Fruit fly (Drosophila melanogaster) whole organism, embryonic: ENCODE data around the gene CG43796.

Experiments
- Blimp-1 ChIP-seq: fragments of 200-800 bp; sonication (Bioruptor generic); optimal IDR thresholded peaks from 3 replicates; lab custom pipeline; 2018; ENCODE audit warnings: missing biosample characterization, missing genetic modification characterization, mild to moderate bottlenecking, moderate library complexity, missing genetic modification reagents
- CG10543 ChIP-seq: fragments of 200-800 bp; sonication (Bioruptor generic); optimal IDR thresholded peaks from 3 replicates; lab custom pipeline; 2017; ENCODE audit warnings: missing biosample characterization, mild to moderate bottlenecking, missing genetic modification characterization, moderate library complexity
- CG11456 ChIP-seq: fragments of 200-800 bp; sonication (Bioruptor generic); IDR thresholded peaks from 3 replicates; pipeline ENCODE4 v1.3.6; 2022; ENCODE audit warnings: missing biosample characterization, missing genetic modification characterization
- CG11696 ChIP-seq: fragments of 200-800 bp; sonication (Bioruptor generic); IDR thresholded peaks from 2 replicates; pipeline ENCODE4 v1.3.6; 2022; ENCODE audit warnings: missing biosample characterization, missing genetic modification characterization
- CG13123 ChIP-seq: fragments of 200-800 bp; sonication (Bioruptor generic); optimal IDR thresholded peaks from 2 replicates; lab custom pipeline; 2016; ENCODE audit warnings: missing biosample characterization, missing genetic modification characterization
- CG13287 ChIP-seq: fragments of 200-800 bp; sonication (Bioruptor generic); IDR thresholded peaks from 2 replicates; pipeline ENCODE4 v1.3.6; 2022; ENCODE audit warnings: missing biosample characterization, missing genetic modification characterization; ENCODE audit not compliant: partially characterized antibody
- CG3065 ChIP-seq: fragments of 200-800 bp; sonication (Bioruptor generic); optimal IDR thresholded peaks from 2 replicates; lab custom pipeline; 2016; ENCODE audit warnings: missing biosample characterization, missing genetic modification characterization
- CG31388 ChIP-seq: fragments of 200-800 bp; sonication (Bioruptor generic); optimal IDR thresholded peaks from 2 replicates; lab custom pipeline; 2016; ENCODE audit warnings: missing biosample characterization, missing genetic modification characterization
- CG34224 ChIP-seq: fragments of 200-800 bp; sonication (Bioruptor generic); IDR thresholded peaks from 3 replicates; pipeline ENCODE4 v1.3.6; 2022; ENCODE audit warnings: missing biosample characterization, missing genetic modification characterization; ENCODE audit not compliant: partially characterized antibody
- CG3726 ChIP-seq: fragments of 200-800 bp; sonication (Bioruptor generic); IDR thresholded peaks from 3 replicates; pipeline ENCODE4, ENCODE4 v1.3.6; 2022; ENCODE audit warnings: missing biosample characterization, missing genetic modification characterization
- CG4282 ChIP-seq: fragments of 200-800 bp; sonication (Bioruptor generic); optimal IDR thresholded peaks from 2 replicates; lab custom pipeline; 2016; ENCODE audit warnings: missing biosample characterization, missing genetic modification characterization
- CG5180 ChIP-seq: fragments of 200-800 bp; sonication (Bioruptor generic); optimal IDR thresholded peaks from 3 replicates; lab custom pipeline; 2017; ENCODE audit warnings: missing biosample characterization, missing genetic modification characterization, mild to moderate bottlenecking, moderate library complexity, missing genetic modification reagents
- CG6683 ChIP-seq: fragments of 200-800 bp; sonication (Bioruptor generic); optimal IDR thresholded peaks from 2 replicates; lab custom pipeline; 2017; ENCODE audit warnings: missing biosample characterization, mild to moderate bottlenecking, missing genetic modification characterization, missing genetic modification reagents
- CG6791 ChIP-seq: fragments of 200-800 bp; sonication (Bioruptor generic); IDR thresholded peaks from 3 replicates; pipeline ENCODE4 v1.3.6; 2022; ENCODE audit warnings: missing biosample characterization, missing genetic modification characterization; ENCODE audit not compliant: partially characterized antibody
- Dbx ChIP-seq: fragments of 200-800 bp; sonication (Bioruptor generic); IDR thresholded peaks from 3 replicates; pipeline ENCODE4 v1.3.6; 2022; ENCODE audit warnings: missing biosample characterization, missing genetic modification characterization
- Dll ChIP-seq: fragments of 200-800 bp; sonication (Bioruptor generic); IDR thresholded peaks from 4 replicates; pipeline ENCODE4 v1.3.6; 2022; ENCODE audit warnings: missing biosample characterization, missing genetic modification characterization; ENCODE audit not compliant: partially characterized antibody
- E2f1 ChIP-seq: fragments of 200-800 bp; sonication (Bioruptor generic); IDR thresholded peaks from 2 replicates; pipeline ENCODE4 v1.3.6; 2022; ENCODE audit warnings: missing biosample characterization, missing genetic modification characterization
- ERR ChIP-seq: fragments of 200-800 bp; sonication (Bioruptor generic); optimal IDR thresholded peaks from 2 replicates; lab custom pipeline; 2016; ENCODE audit warnings: missing biosample characterization, missing genetic modification characterization
- H15 ChIP-seq: fragments of 200-800 bp; sonication (Bioruptor generic); IDR thresholded peaks from 3 replicates; pipeline ENCODE4 v1.3.6; 2022; ENCODE audit warnings: missing biosample characterization, missing genetic modification characterization
- NC2β ChIP-seq: fragments of 200-800 bp; sonication (Bioruptor generic); optimal IDR thresholded peaks from 2 replicates; lab custom pipeline; 2016; ENCODE audit warnings: missing biosample characterization, missing genetic modification characterization
- Nf-YB ChIP-seq: fragments of 200-800 bp; sonication (Bioruptor generic); optimal IDR thresholded peaks from 3 replicates; lab custom pipeline; 2019; ENCODE audit warnings: missing biosample characterization, mild to moderate bottlenecking, missing genetic modification characterization, moderate library complexity
- Nf-YC ChIP-seq: fragments of 200-800 bp; optimal IDR thresholded peaks from 3 replicates; lab custom pipeline; 2019; ENCODE audit warnings: missing biosample characterization, mild to moderate bottlenecking, missing genetic modification characterization, moderate library complexity
- NfI ChIP-seq: fragments of 200-800 bp; sonication (Bioruptor generic); optimal IDR thresholded peaks from 3 replicates; lab custom pipeline; 2018; ENCODE audit warnings: missing biosample characterization, mild to moderate bottlenecking, missing genetic modification characterization, moderate library complexity
- Oli ChIP-seq: fragments of 200-800 bp; sonication (Bioruptor generic); optimal IDR thresholded peaks from 2 replicates; lab custom pipeline; 2018; ENCODE audit warnings: missing biosample characterization, mild to moderate bottlenecking, missing genetic modification characterization, moderate library complexity
- Poxn ChIP-seq: fragments of 200-800 bp; sonication (Bioruptor generic); IDR thresholded peaks from 2 replicates; pipeline ENCODE4 v1.3.6; 2022; ENCODE audit warnings: missing biosample characterization, missing genetic modification characterization
- Rx ChIP-seq: fragments of 200-800 bp; sonication (Bioruptor generic); IDR thresholded peaks from 2 replicates; pipeline ENCODE4 v1.3.6; 2022; ENCODE audit warnings: missing biosample characterization, missing genetic modification characterization
- Sox102F ChIP-seq: fragments of 200-800 bp; sonication (Bioruptor generic); optimal IDR thresholded peaks from 2 replicates; lab custom pipeline; 2018; ENCODE audit warnings: missing biosample characterization, mild to moderate bottlenecking, missing genetic modification characterization, moderate library complexity
- Sry-δ ChIP-seq: fragments of 200-800 bp; sonication (Bioruptor generic); optimal IDR thresholded peaks from 2 replicates; lab custom pipeline; 2016; ENCODE audit warnings: missing biosample characterization, missing genetic modification characterization
- cad ChIP-seq: fragments of >200 bp; optimal IDR thresholded peaks from 2 replicates; lab custom pipeline; 2017; ENCODE audit warnings: missing biosample characterization, missing genetic modification characterization
- ci ChIP-seq: fragments of 200-800 bp; sonication (Bioruptor generic); IDR thresholded peaks from 3 replicates; pipeline ENCODE4 v1.3.6; 2022; ENCODE audit warnings: missing biosample characterization, missing genetic modification characterization
- cwo ChIP-seq: fragments of 200-800 bp; sonication (Bioruptor generic); optimal IDR thresholded peaks from 3 replicates; lab custom pipeline; 2017; ENCODE audit warnings: missing biosample characterization, missing genetic modification characterization, mild to moderate bottlenecking, moderate library complexity, missing genetic modification reagents
- fd102C ChIP-seq: fragments of 200-800 bp; sonication (Bioruptor generic); optimal IDR thresholded peaks from 2 replicates; lab custom pipeline; 2018; ENCODE audit warnings: missing biosample characterization, mild to moderate bottlenecking, missing genetic modification characterization, moderate library complexity
- ftz-f1 ChIP-seq: fragments of 200-800 bp; sonication (Bioruptor generic); optimal IDR thresholded peaks from 2 replicates; lab custom pipeline; 2016; ENCODE audit warnings: missing biosample characterization, missing genetic modification characterization
- gce ChIP-seq: fragments of 200-800 bp; sonication (Bioruptor generic); IDR thresholded peaks from 3 replicates; pipeline ENCODE4 v1.3.6; 2022; ENCODE audit warnings: missing biosample characterization, missing genetic modification characterization
- gem ChIP-seq: fragments of 200-800 bp; sonication (Bioruptor generic); optimal IDR thresholded peaks from 2 replicates; lab custom pipeline; 2019; ENCODE audit warnings: missing biosample characterization, mild to moderate bottlenecking, missing genetic modification characterization, moderate library complexity
- gt ChIP-seq: fragments of 200-800 bp; sonication (Bioruptor generic); IDR thresholded peaks from 2 replicates; pipeline ENCODE4 v1.3.6; 2022; ENCODE audit warnings: missing biosample characterization, missing genetic modification characterization
- kay ChIP-seq: fragments of 200-800 bp; sonication (Bioruptor generic); optimal IDR thresholded peaks from 2 replicates; lab custom pipeline; 2016; ENCODE audit warnings: missing biosample characterization, missing genetic modification characterization
- lab ChIP-seq: fragments of 200-800 bp; sonication (Bioruptor generic); optimal IDR thresholded peaks from 3 replicates; lab custom pipeline; 2017; ENCODE audit warnings: missing biosample characterization, missing genetic modification characterization, mild to moderate bottlenecking, moderate library complexity, missing genetic modification reagents
- nerfin-2 ChIP-seq: fragments of 200-800 bp; sonication (Bioruptor generic); IDR thresholded peaks from 2 replicates; pipeline ENCODE4 v1.3.6; 2022; ENCODE audit warnings: missing biosample characterization, missing genetic modification characterization; ENCODE audit not compliant: partially characterized antibody
- oc ChIP-seq: fragments of 200-800 bp; sonication (Bioruptor generic); optimal IDR thresholded peaks from 2 replicates; lab custom pipeline; 2018; ENCODE audit warnings: missing biosample characterization, mild to moderate bottlenecking, missing genetic modification characterization, moderate library complexity
- pb ChIP-seq: fragments of 200-800 bp; sonication (Bioruptor generic); optimal IDR thresholded peaks from 3 replicates; lab custom pipeline; 2016; ENCODE audit warnings: missing biosample characterization, missing genetic modification characterization
- pfk ChIP-seq: fragments of 200-800 bp; sonication (Bioruptor generic); optimal IDR thresholded peaks from 2 replicates; lab custom pipeline; 2018; ENCODE audit warnings: missing biosample characterization, mild to moderate bottlenecking, missing genetic modification characterization, moderate library complexity
- repo ChIP-seq: fragments of 200-800 bp; sonication (Bioruptor generic); optimal IDR thresholded peaks from 2 replicates; lab custom pipeline; 2016; ENCODE audit warnings: missing biosample characterization, missing genetic modification characterization
- row ChIP-seq: fragments of 200-800 bp; sonication (Bioruptor generic); IDR thresholded peaks from 3 replicates; pipeline ENCODE4 v1.3.6; 2022; ENCODE audit warnings: missing biosample characterization, missing genetic modification characterization
- sens ChIP-seq: fragments of 200-800 bp; sonication (Bioruptor generic); peaks from one replicate; lab custom pipeline; 2016; ENCODE audit warnings: missing biosample characterization, missing genetic modification characterization
- shn ChIP-seq: fragments of 200-800 bp; sonication (Bioruptor generic); optimal IDR thresholded peaks from 3 replicates; lab custom pipeline; 2016; ENCODE audit warnings: missing biosample characterization, missing genetic modification characterization
- so ChIP-seq: fragments of 200-800 bp; sonication (Bioruptor generic); IDR thresholded peaks from 3 replicates; pipeline ENCODE4 v1.3.6; 2022; ENCODE audit warnings: missing biosample characterization, missing genetic modification characterization
- vvl ChIP-seq: fragments of 200-800 bp; sonication (Bioruptor generic); IDR thresholded peaks from 2 replicates; pipeline ENCODE4 v1.3.6; 2022; ENCODE audit warnings: missing biosample characterization, missing genetic modification characterization

CG43796 gene

DNA sequence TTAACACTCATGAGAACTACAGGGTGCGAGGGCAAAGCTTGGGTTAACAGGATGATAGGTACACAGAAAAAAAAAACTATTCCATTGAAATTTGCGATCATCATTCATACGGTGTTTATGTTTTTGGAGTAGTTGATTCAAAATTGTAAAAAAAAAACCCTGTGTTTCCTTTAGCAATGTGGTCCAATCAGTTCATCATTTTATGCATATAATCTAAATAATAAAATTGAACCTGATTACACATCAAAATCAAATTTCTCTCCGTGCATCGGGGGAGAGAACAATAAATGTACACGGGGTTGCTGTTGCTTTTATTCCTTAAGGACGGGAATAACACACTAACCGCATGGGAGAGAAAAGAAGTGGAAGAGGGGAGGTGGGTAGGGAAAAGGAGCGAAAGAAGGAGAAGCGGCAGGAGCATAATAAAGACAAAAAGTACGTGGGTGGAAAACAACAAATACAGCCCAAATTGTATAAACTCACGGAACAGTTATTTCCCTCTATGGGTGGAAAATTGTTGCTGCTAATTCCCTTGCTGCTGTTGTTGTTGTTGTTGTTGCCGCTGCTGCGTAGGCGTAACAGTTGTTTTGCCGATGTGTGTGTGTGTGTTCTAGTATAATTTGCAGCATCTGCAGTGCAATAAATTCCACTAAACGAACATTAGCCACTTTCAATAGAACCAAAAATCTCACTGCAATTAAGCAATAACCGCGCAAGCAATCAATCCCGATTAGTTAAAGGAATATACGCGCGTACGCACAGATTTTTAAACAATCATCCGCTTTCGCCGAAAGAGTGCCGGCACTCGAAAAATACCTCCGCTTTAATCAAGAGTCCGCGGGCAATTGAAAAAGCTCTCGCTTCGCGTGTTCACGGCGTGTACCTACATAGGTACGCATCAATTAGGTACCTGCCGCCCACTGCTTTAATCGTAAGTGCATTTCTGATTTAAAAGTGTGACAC, 18.7 kb upstream of the CG43796 start, which contains the start of gene Agpat2 (continued):
- peak; percentile 67; the same call in 1 of the 3 replicates for TF ChIP-seq so (GFP tag; lab: Robert Waterston, UW)
- TF ChIP-seq Oli (tag; lab: Kevin White, UChicago): peak; percentile 88
- TF ChIP-seq E2f1: peak; percentile 78
- peak; percentile 74 for TF ChIP-seq ERR (GFP tag; lab: Kevin White, UChicago)
- peak; percentile 88 for TF ChIP-seq vvl (GFP tag; lab: Robert Waterston, UW)
- TF ChIP-seq Rx (GFP tag; lab: Robert Waterston, UW): peak; percentile 46; the same call in 1 of the 2 replicates
- no peak for TF ChIP-seq CG34224 (GFP tag; lab: Robert Waterston, UW)
- peak; percentile 86 for TF ChIP-seq oc (tag; lab: Kevin White, UChicago)
- peak; percentile 32 for TF ChIP-seq pb
- TF ChIP-seq CG5180: peak; percentile 63
- no peak for TF ChIP-seq nerfin-2 (GFP tag; lab: Robert Waterston, UW)
- TF ChIP-seq H15 (GFP tag; lab: Robert Waterston, UW): peak; percentile 71; the same call in 1 of the 3 replicates
- peak; percentile 87 for TF ChIP-seq ci
- peak; percentile 86 for TF ChIP-seq Sox102F (GFP tag; lab: Kevin White, UChicago)
- TF ChIP-seq CG13123 (GFP tag; lab: Kevin White, UChicago): peak; percentile 60
- peak; percentile 68; the same call in 2 of the 3 replicates for TF ChIP-seq CG11456
- no peak for TF ChIP-seq CG13287 (GFP tag; lab: Robert Waterston, UW)
- TF ChIP-seq pfk (GFP tag; lab: Kevin White, UChicago): no peak
- 0 out of 2 replicates have a peak, but pooled peaks have one; percentile 15 for TF ChIP-seq Poxn
- peak; percentile 76 for TF ChIP-seq shn (GFP tag; lab: Kevin White, UChicago)
- TF ChIP-seq NC2β: peak; percentile 82
- TF ChIP-seq Blimp-1 (GFP tag; lab: Kevin White, UChicago): peak; percentile 86
- peak; percentile 92 for TF ChIP-seq gem (tag; lab: Kevin White, UChicago)
- no peak for TF ChIP-seq CG6791 (GFP tag; lab: Robert Waterston, UW)
- TF ChIP-seq ftz-f1 (GFP tag; lab: Kevin White, UChicago): no peak
- TF ChIP-seq gt (GFP tag; lab: Robert Waterston, UW): no peak
- TF ChIP-seq CG4282: peak; percentile 34
- TF ChIP-seq fd102C: no peak
- peak; percentile 78; the same call in 2 of the 3 replicates for TF ChIP-seq CG3726 (GFP tag; lab: Robert Waterston, UW)
- peak; percentile 97 for TF ChIP-seq sens (GFP tag; lab: Kevin White, UChicago)
- TF ChIP-seq repo (GFP tag; lab: Kevin White, UChicago): peak; percentile 59
- peak; percentile 74; the same call in 2 of the 3 replicates for TF ChIP-seq gce (GFP tag; lab: Robert Waterston, UW)
- peak; percentile 29 for TF ChIP-seq CG31388 (GFP tag; lab: Kevin White, UChicago)
- TF ChIP-seq Nf-YC: peak; percentile 52
- TF ChIP-seq CG3065 (GFP tag; lab: Kevin White, UChicago): no peak
- TF ChIP-seq CG11696 (GFP tag; lab: Robert Waterston, UW): peak; percentile 64
- peak; percentile 79 for TF ChIP-seq NfI (GFP tag; lab: Kevin White, UChicago)
- TF ChIP-seq kay (GFP tag; lab: Kevin White, UChicago): peak; percentile 62
- peak; percentile 32 for TF ChIP-seq Sry-δ (GFP tag; lab: Kevin White, UChicago)
- TF ChIP-seq Dll (GFP tag; lab: Robert Waterston, UW): no peak
- TF ChIP-seq cad (GFP tag; lab: Kevin White, UChicago): no peak
- peak; percentile 67 for TF ChIP-seq CG10543 (GFP tag; lab: Kevin White, UChicago)
- TF ChIP-seq row (GFP tag; lab: Robert Waterston, UW): peak; percentile 92
- peak; percentile 93 for TF ChIP-seq lab (GFP tag; lab: Kevin White, UChicago)
- peak; percentile 66 for TF ChIP-seq Nf-YB (GFP tag; lab: Kevin White, UChicago)
- peak; percentile 83 for TF ChIP-seq cwo (GFP tag; lab: Kevin White, UChicago)
- peak; percentile 61; the same call in 1 of the 3 replicates for TF ChIP-seq Dbx (GFP tag; lab: Robert Waterston, UW)
- TF ChIP-seq CG6683: peak; percentile 76
